Worm (Caenorhabditis elegans) whole organism, young adult: ENCODE results near the gene vps-36.

Source experiments
- T26A5.8 ChIP-seq: sonication (generic microtip); optimal IDR thresholded peaks from 2 replicates; lab custom pipeline; 2016; ENCODE audit warnings: missing genetic modification characterization, missing compliant biosample characterization
- attf-5 ChIP-seq: fragments of 200-800 bp; sonication (Bioruptor generic); optimal IDR thresholded peaks from 2 replicates; lab custom pipeline; 2018; ENCODE audit warnings: mild to moderate bottlenecking, missing genetic modification characterization, missing compliant biosample characterization
- hlh-12 ChIP-seq: sonication (generic microtip); optimal IDR thresholded peaks from 2 replicates; lab custom pipeline; 2016; ENCODE audit warnings: missing genetic modification characterization, missing compliant biosample characterization
- lin-26 ChIP-seq: fragments of 200-800 bp; sonication (Bioruptor generic); IDR thresholded peaks from 2 replicates; pipeline ENCODE4 v1.3.6; 2022; ENCODE audit warnings: missing genetic modification reagents, missing genetic modification characterization, missing compliant biosample characterization
- lir-1 ChIP-seq: fragments of 200-800 bp; sonication (Bioruptor generic); conservative IDR thresholded peaks from 2 replicates; pipeline ENCODE4 v1.3.6; 2022; ENCODE audit warnings: missing genetic modification reagents, missing genetic modification characterization, missing compliant biosample characterization

DNA sequence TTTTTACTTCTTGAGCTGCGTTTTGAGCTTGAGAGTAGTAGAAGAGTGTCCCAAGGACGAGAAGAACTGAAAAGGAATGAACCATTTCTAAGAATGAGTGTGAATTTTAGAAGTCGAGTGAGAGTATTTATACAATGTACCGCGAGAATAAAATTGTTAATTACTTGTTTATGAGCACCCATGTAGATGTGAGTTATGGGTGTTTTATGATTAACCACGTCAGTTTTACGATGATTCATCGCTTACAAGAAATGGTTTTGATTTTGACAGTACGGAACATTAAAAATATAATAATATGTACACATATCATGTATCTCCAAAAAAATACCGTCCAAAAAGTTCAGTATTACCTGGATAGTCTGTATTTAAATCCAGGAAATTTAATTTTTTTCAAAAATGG is 6.1 kb downstream of the vps-36 start, which contains the start of gene clec-221:
- TF ChIP-seq T26A5.8 (tag; lab: Kevin White, UChicago): no peak
- no peak for TF ChIP-seq lir-1
- no peak for TF ChIP-seq lin-26 (GFP tag; lab: Robert Waterston, UW)
- TF ChIP-seq hlh-12: no peak
- no peak for TF ChIP-seq attf-5
